Worm (Caenorhabditis elegans): ENCODE results near the gene sca-1.

ce11 chrIII:10824206-10824605 lies 7.6 kb upstream of the sca-1 start:
- TF ChIP-seq ama-1 (optimal IDR thresholded peaks at IDR 0.05) (no peak), flt-1 (GFP tag; IDR thresholded peaks at IDR 0.05) (no peak), scrt-1 (GFP tag; IDR thresholded peaks at IDR 0.05) (no peak), F13C5.2 (tag; optimal IDR thresholded peaks at IDR 0.05) (no peak), B0310.2 (tag; optimal IDR thresholded peaks at IDR 0.05) (no peak), tra-4 (tag; optimal IDR thresholded peaks at IDR 0.05) (no peak), ceh-36 (tag; optimal IDR thresholded peaks at IDR 0.05) (no peak), tbx-37 (GFP tag; conservative IDR thresholded peaks at IDR 0.05) (no peak), hmbx-1 (tag; optimal IDR thresholded peaks at IDR 0.05) (no peak), hmg-4 (GFP tag; optimal IDR thresholded peaks at IDR 0.05) (no peak)
